Worm (Caenorhabditis elegans): ENCODE data around the gene unc-105.

Gene unc-105

ce11 chrII:8091528-8091927 lies 24.7 kb upstream of the unc-105 start (continued):
- TF ChIP-seq cebp-2 (GFP tag; IDR thresholded peaks at IDR 0.05) (no peak), Y56A3A.18 (GFP tag; IDR thresholded peaks at IDR 0.05) (no peak), lin-35 (GFP tag; optimal IDR thresholded peaks at IDR 0.05) (no peak), F22D6.2 (tag; optimal IDR thresholded peaks at IDR 0.05) (no peak), lin-26 (GFP tag; IDR thresholded peaks at IDR 0.05) (peak; percentile 60; the same call in 1 of the 2 replicates), B0035.1 (tag; optimal IDR thresholded peaks at IDR 0.05) (no peak), nfya-2 (GFP tag; IDR thresholded peaks at IDR 0.05) (no peak), C06A6.2 (GFP tag; conservative IDR thresholded peaks at IDR 0.05) (no peak), rec-8 (tag; optimal IDR thresholded peaks at IDR 0.05) (no peak), egl-18 (GFP tag; IDR thresholded peaks at IDR 0.05) (no peak), ztf-28 (GFP tag; IDR thresholded peaks at IDR 0.05) (no peak), bed-2 (GFP tag; IDR thresholded peaks at IDR 0.05) (no peak), D2030.7 (GFP tag; IDR thresholded peaks at IDR 0.05) (peak; percentile 74), lag-1 (GFP tag; IDR thresholded peaks at IDR 0.05) (no peak), ztf-26 (tag; optimal IDR thresholded peaks at IDR 0.05) (no peak), nfya-1 (tag; optimal IDR thresholded peaks at IDR 0.05; ENCODE audit: borderline replicate concordance, insufficient read depth) (no peak), athp-1 (tag; optimal IDR thresholded peaks at IDR 0.05) (no peak), ceh-40 (GFP tag; IDR thresholded peaks at IDR 0.05) (no peak), fkh-3 (tag; optimal IDR thresholded peaks at IDR 0.05) (no peak), rcor-1 (GFP tag; IDR thresholded peaks at IDR 0.05) (peak; percentile 78), ZK185.1 (tag; optimal IDR thresholded peaks at IDR 0.05; ENCODE audit: poor library complexity, severe bottlenecking) (peak; percentile 45), repo-1 (tag; optimal IDR thresholded peaks at IDR 0.05) (no peak), Y79H2A.3 (GFP tag; conservative IDR thresholded peaks at IDR 0.05) (no peak), nhr-90 (tag; optimal IDR thresholded peaks at IDR 0.05) (no peak), ztf-3 (GFP tag; optimal IDR thresholded peaks at IDR 0.05) (no peak), pbrm-1 (GFP tag; IDR thresholded peaks at IDR 0.05) (peak; percentile 83), Y53G8AR.9 (GFP tag; conservative IDR thresholded peaks at IDR 0.05) (no peak), hlh-12 (tag; optimal IDR thresholded peaks at IDR 0.05) (no peak), tlf-1 (GFP tag; optimal IDR thresholded peaks at IDR 0.05) (no peak), F39B2.1 (GFP tag; IDR thresholded peaks at IDR 0.05) (0 out of 2 replicates have a peak, but pooled peaks have one; percentile 38), T26A5.8 (tag; optimal IDR thresholded peaks at IDR 0.05) (no peak), B0336.3 (GFP tag; IDR thresholded peaks at IDR 0.05) (no peak; the same call in 1 of the 2 replicates), egrh-3 (GFP tag; IDR thresholded peaks at IDR 0.05) (no peak), unc-62 (GFP tag; optimal IDR thresholded peaks at IDR 0.05) (no peak), ztf-6 (GFP tag; IDR thresholded peaks at IDR 0.05) (no peak), gei-17 (GFP tag; optimal IDR thresholded peaks at IDR 0.05) (no peak), chd-7 (tag; optimal IDR thresholded peaks at IDR 0.05) (peak; percentile 26), lin-40 (tag; optimal IDR thresholded peaks at IDR 0.05) (peak; percentile 26), F33H1.4 (GFP tag; IDR thresholded peaks at IDR 0.05) (peak; percentile 39; the same call in 1 of the 2 replicates), somi-1 (GFP tag; optimal IDR thresholded peaks at IDR 0.05) (no peak), madf-10 (tag; optimal IDR thresholded peaks at IDR 0.05) (peak; percentile 4), B0261.1 (tag; optimal IDR thresholded peaks at IDR 0.05) (no peak), tbp1 (GFP tag; optimal IDR thresholded peaks at IDR 0.05) (peak; percentile 77), ets-4 (GFP tag; optimal IDR thresholded peaks at IDR 0.05) (no peak), lsl-1 (GFP tag; optimal IDR thresholded peaks at IDR 0.05) (peak; percentile 56), nhr-120 (GFP tag; IDR thresholded peaks at IDR 0.05) (no peak), Y67H2A.10 (GFP tag; conservative IDR thresholded peaks at IDR 0.05) (no peak), mcd-1 (GFP tag; IDR thresholded peaks at IDR 0.05) (peak; percentile 79), F37B4.10 (GFP tag; IDR thresholded peaks at IDR 0.05) (no peak), mes-4 (tag; optimal IDR thresholded peaks at IDR 0.05) (no peak)

All from whole organism, young adult.